Worm (Caenorhabditis elegans) whole organism, L4 larva: ENCODE results near the gene F18F11.4.
A peak's percentile ranks its signal among the peaks of the same experiment; 100 is the strongest.

Source experiments
- D1046.2 ChIP-seq: fragments of 200-800 bp; sonication (Bioruptor generic); IDR thresholded peaks from 2 replicates; pipeline ENCODE4 v1.3.6; 2022; ENCODE audit warnings: missing genetic modification characterization, missing compliant biosample characterization
- F10B5.3 ChIP-seq: sonication (generic microtip); optimal IDR thresholded peaks from 2 replicates; lab custom pipeline; 2016; ENCODE audit warnings: mild to moderate bottlenecking, missing genetic modification characterization, missing compliant biosample characterization
- F26F4.8 ChIP-seq: fragments of 200-800 bp; sonication (Bioruptor generic); conservative IDR thresholded peaks from 2 replicates; pipeline ENCODE4 v1.3.6; 2022; ENCODE audit warnings: missing genetic modification characterization, missing compliant biosample characterization
- F44E2.7 ChIP-seq: fragments of 200-800 bp; sonication (Bioruptor generic); IDR thresholded peaks from 2 replicates; pipeline ENCODE4 v2.1.2; 2022; ENCODE audit warnings: missing genetic modification characterization, missing compliant biosample characterization
- R02D3.7 ChIP-seq: fragments of 150-350 bp; sonication (generic microtip); optimal IDR thresholded peaks from 3 replicates; lab custom pipeline; 2014; ENCODE audit warnings: missing biosample characterization, missing genetic modification characterization
- Y105C5A.15 ChIP-seq: fragments of 200-800 bp; sonication (Bioruptor generic); IDR thresholded peaks from 2 replicates; pipeline ENCODE4 v1.3.6; 2022; ENCODE audit warnings: missing genetic modification characterization, missing compliant biosample characterization
- Y48G9A.11 ChIP-seq: fragments of 200-800 bp; sonication (Bioruptor generic); IDR thresholded peaks from 2 replicates; pipeline ENCODE4 v1.3.6; 2022; ENCODE audit warnings: missing genetic modification reagents, missing genetic modification characterization, missing compliant biosample characterization
- Y5F2A.4 ChIP-seq: fragments of 200-800 bp; sonication (Bioruptor generic); optimal IDR thresholded peaks from 2 replicates; lab custom pipeline; 2018; ENCODE audit warnings: mild to moderate bottlenecking, missing genetic modification characterization, missing compliant biosample characterization
- arid-1 ChIP-seq: fragments of 200-800 bp; sonication (Bioruptor generic); conservative IDR thresholded peaks from 2 replicates; pipeline ENCODE4 v1.3.6; 2022; ENCODE audit warnings: missing genetic modification reagents, missing genetic modification characterization, missing compliant biosample characterization
- attf-4 ChIP-seq: sonication (generic microtip); optimal IDR thresholded peaks from 3 replicates; lab custom pipeline; 2017; ENCODE audit warnings: missing biosample characterization, missing genetic modification characterization
- daf-16 ChIP-seq, 3 experiments: sonication (generic microtip); optimal IDR thresholded peaks; 2 replicates each; lab custom pipeline; 2016 to 2017; ENCODE audit warnings: missing genetic modification characterization in 3 of 3, missing genetic modification reagents in 3 of 3, mild to moderate bottlenecking in 2 of 3, missing compliant biosample characterization in 2 of 3, missing biosample characterization in 1 of 3, moderate library complexity in 1 of 3
- daf-19 ChIP-seq: fragments of 200-800 bp; sonication (Bioruptor generic); conservative IDR thresholded peaks from 2 replicates; pipeline ENCODE4 v1.3.6; 2022; ENCODE audit warnings: missing genetic modification characterization, missing compliant biosample characterization
- daf-8 ChIP-seq: fragments of 200-800 bp; sonication (Bioruptor generic); IDR thresholded peaks from 2 replicates; pipeline ENCODE4 v1.3.6; 2022; ENCODE audit warnings: missing genetic modification characterization, missing compliant biosample characterization
- dmd-8 ChIP-seq: fragments of 200-800 bp; sonication (Bioruptor generic); IDR thresholded peaks from 2 replicates; pipeline ENCODE4 v1.3.6; 2022; ENCODE audit warnings: missing genetic modification characterization, missing compliant biosample characterization
- dpl-1 ChIP-seq: fragments of 150-350 bp; optimal IDR thresholded peaks from 2 replicates; lab custom pipeline; 2014; ENCODE audit warnings: missing biosample characterization, missing genetic modification reagents, missing genetic modification characterization
- dve-1 ChIP-seq: sonication (generic microtip); optimal IDR thresholded peaks from 2 replicates; lab custom pipeline; 2017; ENCODE audit warnings: antibody characterized with exemption, mild to moderate bottlenecking, missing genetic modification characterization, missing compliant biosample characterization; ENCODE audit not compliant: insufficient read depth
- egl-43 ChIP-seq: fragments of 200-800 bp; sonication (Bioruptor generic); IDR thresholded peaks from 2 replicates; pipeline ENCODE4 v1.3.6; 2022; ENCODE audit warnings: missing genetic modification reagents, missing genetic modification characterization, missing compliant biosample characterization
- fos-1 ChIP-seq: fragments of 150-350 bp; optimal IDR thresholded peaks from 2 replicates; lab custom pipeline; 2014; ENCODE audit warnings: missing biosample characterization, missing genetic modification characterization
- hif-1 ChIP-seq, 2 experiments: sonication (generic microtip); optimal IDR thresholded peaks; 2 replicates each; lab custom pipeline; 2016 to 2017; ENCODE audit warnings: missing compliant biosample characterization in 2 of 2, missing genetic modification characterization in 2 of 2, missing genetic modification reagents in 2 of 2, missing genotype in 2 of 2, mild to moderate bottlenecking in 1 of 2
- lsy-2 ChIP-seq, 2 experiments: fragments of 150-350 bp in 1 of 2; sonication (generic microtip) in 1 of 2; optimal IDR thresholded peaks; 2 replicates each; lab custom pipeline; 2014 to 2017; ENCODE audit warnings: missing biosample characterization in 2 of 2, missing genetic modification characterization in 2 of 2
- madf-5 ChIP-seq, 2 experiments: fragments of 200-800 bp; sonication (Bioruptor generic); IDR thresholded peaks; 2 replicates each; pipeline ENCODE4 v1.3.6; 2022; ENCODE audit warnings: missing compliant biosample characterization in 2 of 2, missing genetic modification characterization in 2 of 2
- madf-9 ChIP-seq: fragments of 200-800 bp; sonication (Bioruptor generic); conservative IDR thresholded peaks from 2 replicates; pipeline ENCODE4 v1.3.6; 2022; ENCODE audit warnings: missing genetic modification reagents, missing genetic modification characterization, missing compliant biosample characterization
- mdl-1 ChIP-seq, 2 experiments: fragments of 150-350 bp in 1 of 2; sonication (generic microtip) in 1 of 2; optimal IDR thresholded peaks; 2 replicates each; lab custom pipeline; 2014 to 2017; ENCODE audit warnings: missing biosample characterization in 2 of 2, missing genetic modification characterization in 2 of 2
- mep-1 ChIP-seq: fragments of 150-350 bp; sonication (generic microtip); optimal IDR thresholded peaks from 3 replicates; lab custom pipeline; 2014; ENCODE audit warnings: missing biosample characterization, missing genetic modification characterization
- mxl-3 ChIP-seq: fragments of 200-800 bp; sonication (Bioruptor generic); optimal IDR thresholded peaks from 2 replicates; lab custom pipeline; 2018; ENCODE audit warnings: mild to moderate bottlenecking, missing genetic modification characterization, missing compliant biosample characterization
- nhr-111 ChIP-seq: fragments of 200-800 bp; sonication (Bioruptor generic); optimal IDR thresholded peaks from 2 replicates; lab custom pipeline; 2018; ENCODE audit warnings: mild to moderate bottlenecking, missing genetic modification characterization, missing compliant biosample characterization
- nhr-237 ChIP-seq: sonication (generic microtip); optimal IDR thresholded peaks from 2 replicates; lab custom pipeline; 2017; ENCODE audit warnings: missing biosample characterization, missing genetic modification characterization
- nhr-28 ChIP-seq: fragments of 150-350 bp; optimal IDR thresholded peaks from 2 replicates; lab custom pipeline; 2014; ENCODE audit warnings: missing biosample characterization, missing genetic modification characterization
- nhr-41 ChIP-seq: fragments of 200-800 bp; sonication (Bioruptor generic); IDR thresholded peaks from 2 replicates; pipeline ENCODE4 v1.3.6; 2022; ENCODE audit warnings: missing genetic modification reagents, missing genetic modification characterization, missing compliant biosample characterization
- nhr-48 ChIP-seq: sonication (generic microtip); optimal IDR thresholded peaks from 2 replicates; lab custom pipeline; 2016; ENCODE audit warnings: mild to moderate bottlenecking, missing genetic modification characterization, missing compliant biosample characterization
- php-3 ChIP-seq: fragments of 200-800 bp; sonication (Bioruptor generic); IDR thresholded peaks from 2 replicates; pipeline ENCODE4 v1.3.6; 2022; ENCODE audit warnings: missing genetic modification reagents, missing genetic modification characterization, missing compliant biosample characterization
- pqm-1 ChIP-seq: sonication (generic microtip); optimal IDR thresholded peaks from 2 replicates; lab custom pipeline; 2017; ENCODE audit warnings: missing biosample characterization, missing genetic modification characterization
- rbr-2 ChIP-seq: sonication (generic microtip); optimal IDR thresholded peaks from 2 replicates; lab custom pipeline; 2016; ENCODE audit warnings: missing genotype, missing genetic modification characterization, missing compliant biosample characterization
- set-16 ChIP-seq: fragments of 200-800 bp; sonication (Bioruptor generic); IDR thresholded peaks from 2 replicates; pipeline ENCODE4 v1.3.6; 2022; ENCODE audit warnings: missing genetic modification reagents, missing genetic modification characterization, missing compliant biosample characterization
- skn-1 ChIP-seq: fragments of 150-350 bp; optimal IDR thresholded peaks from 2 replicates; lab custom pipeline; 2014; ENCODE audit warnings: missing biosample characterization, missing genetic modification characterization
- snpc-1.2 ChIP-seq: fragments of 200-800 bp; sonication (Bioruptor generic); IDR thresholded peaks from 2 replicates; pipeline ENCODE4 v1.3.6; 2022; ENCODE audit warnings: missing genetic modification reagents, missing genetic modification characterization, missing compliant biosample characterization
- snpc-4 ChIP-seq: fragments of 150-350 bp; optimal IDR thresholded peaks from 2 replicates; lab custom pipeline; 2014; ENCODE audit warnings: missing biosample characterization, missing genetic modification characterization
- spr-3 ChIP-seq: fragments of 200-800 bp; sonication (Bioruptor generic); optimal IDR thresholded peaks from 2 replicates; lab custom pipeline; 2018; ENCODE audit warnings: mild to moderate bottlenecking, missing genetic modification characterization, missing compliant biosample characterization
- unc-62 ChIP-seq, 3 experiments: fragments of 150-350 bp in 1 of 3; sonication (generic microtip); optimal IDR thresholded peaks in 2 of 3; peaks in 1 of 3; 1 replicate in 1 of 3; 2 replicates in 2 of 3; lab custom pipeline; 2014 to 2017; ENCODE audit warnings: missing biosample characterization in 3 of 3, missing genetic modification characterization in 3 of 3, missing genetic modification reagents in 3 of 3, missing genotype in 1 of 3
- vab-7 ChIP-seq: fragments of 200-800 bp; sonication (Bioruptor generic); IDR thresholded peaks from 2 replicates; pipeline ENCODE4 v1.3.6; 2022; ENCODE audit warnings: missing genetic modification reagents, missing genetic modification characterization, missing compliant biosample characterization
- zip-2 ChIP-seq: fragments of 150-350 bp; optimal IDR thresholded peaks from 2 replicates; lab custom pipeline; 2014; ENCODE audit warnings: missing biosample characterization, missing genetic modification characterization
- ztf-7 ChIP-seq: fragments of 150-350 bp; optimal IDR thresholded peaks from 2 replicates; lab custom pipeline; 2014; ENCODE audit warnings: missing biosample characterization, missing genetic modification characterization

Gene F18F11.4

ce11 chrIV:322497-322896 is 8.1 kb upstream of the F18F11.4 start, which contains the start of gene grl-26 (continued):
- TF ChIP-seq R02D3.7 (tag; lab: Kevin White, UChicago) (no peak), arid-1 (GFP tag; lab: Robert Waterston, UW) (peak; percentile 93), snpc-1.2 (GFP tag; lab: Robert Waterston, UW) (peak; percentile 73), F44E2.7 (peak; percentile 65; the same call in 1 of the 2 replicates)

- TF ChIP-seq dpl-1, result no peak
- TF ChIP-seq daf-19 (GFP tag; lab: Robert Waterston, UW), result no peak
- no peak for TF ChIP-seq rbr-2 (tag; lab: Kevin White, UChicago)
- no peak for TF ChIP-seq arid-1 (GFP tag; lab: Robert Waterston, UW)
- TF ChIP-seq Y105C5A.15 (GFP tag; lab: Robert Waterston, UW), result no peak
- TF ChIP-seq snpc-4 (tag; lab: Kevin White, UChicago), result no peak
- no peak for TF ChIP-seq F26F4.8
- TF ChIP-seq unc-62 (GFP tag; optimal IDR thresholded peaks at IDR 0.05 in 1 of 2; lab: Kevin White, UChicago), result no peak
- TF ChIP-seq unc-62 (tag; optimal IDR thresholded peaks at IDR 0.05; lab: Kevin White, UChicago), result no peak
- no peak for TF ChIP-seq D1046.2 (GFP tag; lab: Robert Waterston, UW)
- no peak for TF ChIP-seq F10B5.3
Measured at ce11 chrIV:324759-325158, 5.9 kb upstream of the F18F11.4 start, which contains the start of gene drl-1. drl-1 (plus strand) TSS chrIV:325059.

DNA sequence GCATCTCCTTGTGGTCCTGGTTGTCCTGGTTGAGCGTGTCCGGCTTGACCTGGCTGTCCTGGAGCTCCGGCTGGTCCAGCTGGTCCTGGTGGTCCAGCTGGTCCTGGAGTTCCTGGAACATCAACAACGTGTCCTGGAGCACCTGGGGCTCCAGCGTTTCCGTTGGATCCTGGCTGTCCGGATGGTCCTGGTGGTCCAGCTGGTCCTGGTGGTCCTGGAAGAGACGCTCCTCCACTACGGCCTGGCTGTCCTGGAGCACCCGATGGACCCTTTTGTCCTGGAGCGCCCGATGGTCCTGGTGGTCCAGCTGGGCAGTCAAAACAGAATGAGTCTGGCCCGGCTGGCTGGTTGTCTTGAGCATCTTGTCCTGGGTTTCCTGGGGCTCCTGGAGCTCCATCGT is 5.0 kb upstream of the F18F11.4 start:
- peak; percentile 97 for TF ChIP-seq set-16 (GFP tag; lab: Robert Waterston, UW)
- no peak for TF ChIP-seq attf-4
- TF ChIP-seq mdl-1 (tag; optimal IDR thresholded peaks at IDR 0.05; lab: Kevin White, UChicago), result no peak
- TF ChIP-seq egl-43 (GFP tag; lab: Robert Waterston, UW), result 0 out of 2 replicates have a peak, but pooled peaks have one; percentile 38
- TF ChIP-seq Y48G9A.11 (GFP tag; lab: Robert Waterston, UW), result 0 out of 2 replicates have a peak, but pooled peaks have one; percentile 32
- peak; percentile 26 for TF ChIP-seq Y5F2A.4 (GFP tag; lab: Kevin White, UChicago)
- no peak for TF ChIP-seq madf-5 (GFP tag; IDR thresholded peaks at IDR 0.05; lab: Robert Waterston, UW)

ce11 chrIV:326564-327070 is 4.0 kb upstream of the F18F11.4 start, which contains the start of gene col-101:
col-101 (minus strand) TSS chrIV:327020.
- TF ChIP-seq hif-1 (tag; optimal IDR thresholded peaks at IDR 0.05; lab: Kevin White, UChicago), result no peak
- no peak for TF ChIP-seq nhr-237
- no peak for TF ChIP-seq mep-1
- no peak for TF ChIP-seq nhr-28 (tag; lab: Kevin White, UChicago)
- TF ChIP-seq mxl-3 (GFP tag; lab: Kevin White, UChicago), result no peak
- TF ChIP-seq vab-7 (GFP tag; lab: Robert Waterston, UW), result no peak
- TF ChIP-seq madf-9 (GFP tag; lab: Robert Waterston, UW), result no peak
- TF ChIP-seq nhr-41 (GFP tag; lab: Robert Waterston, UW), result no peak
- no peak for TF ChIP-seq daf-8 (GFP tag; lab: Robert Waterston, UW)
- TF ChIP-seq fos-1, result no peak
- no peak for TF ChIP-seq snpc-1.2 (GFP tag; lab: Robert Waterston, UW)
- TF ChIP-seq skn-1 (tag; lab: Kevin White, UChicago), result no peak
- TF ChIP-seq daf-19 (GFP tag; lab: Robert Waterston, UW), result no peak
- no peak for TF ChIP-seq ztf-7
- no peak for TF ChIP-seq dmd-8 (GFP tag; lab: Robert Waterston, UW)
- TF ChIP-seq set-16 (GFP tag; lab: Robert Waterston, UW), result no peak

- TF ChIP-seq nhr-111 (GFP tag; lab: Kevin White, UChicago), result no peak
- TF ChIP-seq pqm-1 (tag; lab: Kevin White, UChicago), result peak; percentile 50
- TF ChIP-seq Y48G9A.11 (GFP tag; lab: Robert Waterston, UW), result no peak
- no peak for TF ChIP-seq zip-2 (tag; lab: Kevin White, UChicago)
- peak; percentile 68 for TF ChIP-seq nhr-28 (tag; lab: Kevin White, UChicago)
- no peak for TF ChIP-seq dmd-8 (GFP tag; lab: Robert Waterston, UW)
- no peak for TF ChIP-seq madf-9 (GFP tag; lab: Robert Waterston, UW)
- peak; percentile 35 for TF ChIP-seq nhr-48 (tag; lab: Kevin White, UChicago)
- TF ChIP-seq php-3 (GFP tag; lab: Robert Waterston, UW), result peak; percentile 79; the same call in 1 of the 2 replicates
- no peak for TF ChIP-seq ztf-7
- TF ChIP-seq dve-1 (tag; lab: Kevin White, UChicago), result peak; percentile 74
- no peak for TF ChIP-seq lsy-2 (tag; optimal IDR thresholded peaks at IDR 0.05; lab: Kevin White, UChicago)
- TF ChIP-seq daf-16 (GFP tag; optimal IDR thresholded peaks at IDR 0.05; lab: Kevin White, UChicago), result no peak
- peak; percentile 58 for TF ChIP-seq daf-16 (tag; optimal IDR thresholded peaks at IDR 0.05; lab: Kevin White, UChicago)
- no peak for TF ChIP-seq spr-3 (GFP tag; lab: Kevin White, UChicago)
Measured at ce11 chrIV:337128-337646, 6.6 kb downstream of the F18F11.4 start, which contains the start of gene pxmp-4. pxmp-4 (minus strand) TSS chrIV:337178.
